Worm (Caenorhabditis elegans): ENCODE results near the gene bath-26.

The bath-26 gene

DNA sequence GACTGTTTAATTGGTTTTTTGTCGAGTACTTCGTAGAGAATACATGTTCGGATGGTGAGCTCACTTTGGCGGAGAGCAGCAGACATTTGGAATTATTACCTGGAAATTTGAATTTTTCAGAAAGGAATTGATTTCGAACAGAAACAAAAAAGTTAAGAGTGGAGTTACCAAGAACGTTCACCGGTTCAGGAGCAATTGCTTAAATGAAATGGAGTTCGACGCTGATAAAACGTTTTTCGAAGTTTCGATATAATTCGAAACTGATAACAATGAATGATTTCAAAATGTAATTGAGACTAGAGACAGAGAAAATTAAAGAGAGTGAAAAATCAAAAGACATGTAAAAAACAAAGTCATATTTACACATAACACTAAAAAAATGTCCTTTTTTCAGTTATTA is 10.1 kb upstream of the bath-26 start, which contains the start of gene fbxa-163:
Gene fbxa-163, minus strand, starts transcription at position 101 of the 400 bp plus-strand sequence.
- TF ChIP-seq unc-62 (GFP tag; optimal IDR thresholded peaks at IDR 0.05): no peak

DNA sequence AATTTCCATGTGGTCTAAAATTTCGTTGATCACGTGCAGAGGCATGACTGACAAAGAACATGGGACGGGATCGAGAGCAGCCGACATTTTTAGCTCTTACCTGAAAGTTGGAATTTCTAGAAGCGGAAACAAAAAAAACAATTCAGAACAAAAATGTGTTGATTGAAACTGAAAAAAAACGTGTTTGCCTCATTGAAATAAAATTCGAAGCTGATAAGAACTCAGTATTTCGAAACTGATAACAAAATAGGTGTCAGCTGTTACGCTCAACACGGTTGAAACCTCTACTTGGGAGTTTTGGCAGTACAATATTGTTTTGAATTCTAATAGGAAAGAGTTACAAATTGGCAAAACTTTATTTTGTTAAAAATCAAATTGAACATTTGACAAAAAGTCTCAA is 8.4 kb upstream of the bath-26 start:
- TF ChIP-seq unc-62 (GFP tag; optimal IDR thresholded peaks at IDR 0.05): no peak

- no peak for TF ChIP-seq unc-62 (GFP tag; optimal IDR thresholded peaks at IDR 0.05)
Measured at ce11 chrII:1607575-1607974, 7.0 kb upstream of the bath-26 start.

DNA sequence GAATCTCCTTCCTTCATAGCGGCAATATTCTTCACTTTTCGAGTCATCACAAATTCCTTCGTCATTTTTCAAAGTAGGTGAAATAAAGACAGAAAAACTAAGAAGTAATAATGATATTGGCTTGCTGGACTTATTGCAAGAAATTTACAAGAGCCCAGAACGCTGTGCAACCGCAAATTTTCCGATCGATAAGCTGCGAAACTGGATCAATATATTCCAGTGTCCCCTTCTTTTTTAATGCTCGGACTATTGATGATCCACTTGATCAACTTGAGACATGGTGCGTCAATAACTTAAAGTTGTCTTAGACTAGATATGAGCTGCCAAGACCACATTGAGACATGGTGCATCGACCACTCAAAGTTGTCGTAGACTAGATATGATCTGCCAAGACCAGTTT is 5.5 kb upstream of the bath-26 start, which contains the start of gene bath-33:
Gene bath-33, minus strand, starts transcription at position 101 of the 400 bp plus-strand sequence.
- TF ChIP-seq unc-62 (GFP tag; optimal IDR thresholded peaks at IDR 0.05): no peak

ce11 chrII:1605010-1605409 is 4.4 kb upstream of the bath-26 start:
- TF ChIP-seq unc-62 (GFP tag; optimal IDR thresholded peaks at IDR 0.05): no peak

DNA sequence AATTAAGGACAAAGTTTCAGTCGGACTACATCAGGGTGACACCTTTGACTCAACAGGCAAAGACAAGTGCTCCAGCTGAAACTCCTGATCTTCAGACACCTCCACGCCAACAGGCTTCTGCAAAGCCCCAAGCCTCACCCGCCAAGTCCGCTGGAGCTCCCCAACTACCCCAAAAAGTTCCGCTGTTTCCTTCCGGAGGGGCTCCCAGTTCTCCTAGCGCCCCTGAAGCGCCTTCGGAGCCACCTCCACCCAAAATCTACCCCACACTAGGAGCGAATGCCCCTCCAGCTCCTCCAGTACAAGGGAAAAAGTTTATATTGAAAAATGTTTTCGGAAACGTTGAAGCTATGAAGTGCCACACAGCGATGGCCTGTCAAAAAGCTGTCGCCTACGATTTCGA is 2.5 kb upstream of the bath-26 start:
- no peak for TF ChIP-seq unc-62 (GFP tag; optimal IDR thresholded peaks at IDR 0.05)

DNA sequence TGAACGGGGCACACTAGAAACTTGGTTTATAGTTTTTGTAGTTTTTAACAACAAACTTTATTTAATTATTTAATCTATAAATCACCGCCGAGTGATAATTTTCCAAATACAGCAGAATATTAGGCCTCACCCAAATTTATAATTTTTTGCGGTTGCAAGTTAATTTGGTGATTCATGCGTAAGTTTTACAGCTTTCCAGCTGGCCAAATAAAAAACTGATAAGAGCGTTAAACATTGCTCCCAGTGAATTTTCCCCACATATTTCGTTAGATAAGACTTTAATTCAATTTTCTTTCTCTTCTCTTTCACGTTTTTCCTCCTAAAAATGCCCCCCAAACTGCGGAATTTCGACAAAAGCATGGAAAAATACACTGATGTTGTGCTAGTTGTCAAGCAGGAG is 946 bp upstream of the bath-26 start, which contains the start of gene bath-47:
Gene bath-47, plus strand, starts transcription at position 305 of the 400 bp plus-strand sequence.
- no peak for TF ChIP-seq unc-62 (GFP tag; optimal IDR thresholded peaks at IDR 0.05)

- no peak for TF ChIP-seq unc-62 (GFP tag; optimal IDR thresholded peaks at IDR 0.05)
Measured at ce11 chrII:1597101-1598088, 3.2 kb downstream of the bath-26 start, which contains the start of gene bath-46. bath-46 (plus strand) TSS chrII:1597906.

- no peak for TF ChIP-seq unc-62 (GFP tag; optimal IDR thresholded peaks at IDR 0.05)
Measured at ce11 chrII:1595137-1595536, 5.4 kb downstream of the bath-26 start, which contains the start of gene clec-20. clec-20 (minus strand) TSS chrII:1595237.

DNA sequence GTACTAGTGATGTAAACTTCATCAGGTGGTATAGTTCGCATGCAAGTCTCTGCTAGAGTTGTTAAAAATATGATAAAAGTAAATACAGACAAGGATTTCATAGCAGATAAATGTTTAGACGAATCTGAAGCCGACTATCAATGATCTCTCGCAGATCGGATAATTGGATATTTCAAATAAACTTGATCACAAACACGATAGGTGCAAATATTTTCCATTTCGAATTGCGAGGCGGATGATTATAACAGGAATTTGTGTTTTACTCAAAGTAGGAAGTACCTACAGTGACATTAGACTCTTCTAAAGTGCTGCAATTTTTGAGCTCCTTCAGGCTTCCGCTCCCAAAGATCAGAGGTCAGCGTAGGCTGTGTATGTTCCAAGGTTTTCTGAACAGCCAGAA is 10.7 kb downstream of the bath-26 start, which contains the start of gene T07H3.7:
Gene T07H3.7, minus strand, starts transcription at position 101 of the 400 bp plus-strand sequence.
- TF ChIP-seq unc-62 (GFP tag; optimal IDR thresholded peaks at IDR 0.05): no peak

- TF ChIP-seq unc-62 (GFP tag; optimal IDR thresholded peaks at IDR 0.05): no peak
Measured at ce11 chrII:1586305-1586704, 14.3 kb downstream of the bath-26 start, which contains the start of gene T07H3.8. T07H3.8 (plus strand) TSS chrII:1586605.

- TF ChIP-seq unc-62 (GFP tag; optimal IDR thresholded peaks at IDR 0.05): no peak
Measured at ce11 chrII:1584140-1584539, 16.4 kb downstream of the bath-26 start, which contains the start of gene clec-21. clec-21 (minus strand) TSS chrII:1584240.

DNA sequence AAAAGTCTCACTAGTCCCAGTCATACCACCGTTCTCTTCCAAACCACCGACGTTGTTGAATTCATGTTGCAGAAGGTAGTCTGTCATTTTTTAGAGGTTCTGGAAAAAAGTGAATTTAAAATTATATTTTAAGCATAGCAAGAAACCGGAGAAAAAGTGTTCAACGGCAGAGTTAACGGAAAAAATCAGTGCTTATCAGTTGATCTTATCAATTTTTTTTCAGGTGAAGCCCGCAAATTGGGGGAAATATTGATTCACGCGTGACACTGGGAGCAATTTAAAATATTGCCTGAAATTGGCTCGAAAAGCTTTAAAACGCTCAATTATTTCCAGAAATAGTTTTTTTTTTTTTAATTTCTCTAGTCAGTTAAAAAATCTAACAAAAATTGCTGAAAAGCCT is 20.7 kb downstream of the bath-26 start, which contains the start of gene math-38:
Gene math-38, minus strand, starts transcription at position 101 of the 400 bp plus-strand sequence.
- TF ChIP-seq unc-62 (GFP tag; optimal IDR thresholded peaks at IDR 0.05): no peak

ce11 chrII:1576772-1577171 is 23.8 kb downstream of the bath-26 start:
- TF ChIP-seq unc-62 (GFP tag; optimal IDR thresholded peaks at IDR 0.05): no peak

ce11 chrII:1576030-1576429 is 24.5 kb downstream of the bath-26 start, which contains the start of gene K05F6.10:
K05F6.10 (minus strand) TSS chrII:1576130.
- no peak for TF ChIP-seq unc-62 (GFP tag; optimal IDR thresholded peaks at IDR 0.05)

ce11 chrII:1571032-1571431 is 29.5 kb downstream of the bath-26 start, which contains the start of gene fbxb-46:
fbxb-46 (minus strand) TSS chrII:1571132.
- TF ChIP-seq unc-62 (GFP tag; optimal IDR thresholded peaks at IDR 0.05): no peak

Measured in whole organism, dauer.